Worm (Caenorhabditis elegans): ENCODE data around the gene F58B4.7.

Gene F58B4.7

DNA sequence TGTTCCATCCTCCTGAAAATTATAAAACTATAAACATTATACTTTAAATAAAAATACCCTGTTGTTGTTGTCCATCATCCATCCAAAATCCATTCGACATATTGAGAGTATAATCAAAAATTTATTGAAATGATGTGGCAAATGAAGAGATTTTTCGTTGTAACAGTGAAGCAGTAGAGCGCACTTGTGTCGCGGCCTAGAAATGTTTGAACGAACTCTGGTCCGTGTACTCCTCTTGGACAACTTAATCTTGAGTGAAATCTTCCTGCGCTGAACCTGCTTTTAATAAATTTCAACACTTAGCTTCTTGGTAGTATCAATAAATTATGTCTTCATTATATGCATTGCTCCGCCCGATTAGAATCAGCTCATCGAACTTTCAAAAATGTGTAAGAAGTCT, 28.5 kb downstream of the F58B4.7 start, which contains the start of the genes F32D8.14 and F32D8.5 (continued):
- TF ChIP-seq tbp1 (GFP tag; optimal IDR thresholded peaks at IDR 0.05) (peak; percentile 43), nhr-80 (tag; optimal IDR thresholded peaks at IDR 0.05) (peak; percentile 32), nfyb-1 (GFP tag; IDR thresholded peaks at IDR 0.05) (0 out of 2 replicates have a peak, but pooled peaks have one; percentile 36), cebp-1 (GFP tag; IDR thresholded peaks at IDR 0.05) (no peak), cebp-1 (tag; optimal IDR thresholded peaks at IDR 0.05) (peak; percentile 56), T26A5.8 (tag; optimal IDR thresholded peaks at IDR 0.05) (no peak), snpc-4 (GFP tag; optimal IDR thresholded peaks at IDR 0.05) (no peak), snpc-4 (tag; optimal IDR thresholded peaks at IDR 0.05) (peak in 2 of 4 experiments; percentile 55 to 68), pha-4 (tag; optimal IDR thresholded peaks at IDR 0.05) (no peak), efl-1 (GFP tag; optimal IDR thresholded peaks at IDR 0.05) (peak; percentile 43), lir-1 (GFP tag; conservative IDR thresholded peaks at IDR 0.05) (no peak), K11D2.4 (GFP tag; IDR thresholded peaks at IDR 0.05) (0 out of 2 replicates have a peak, but pooled peaks have one; percentile 45), ztf-28 (GFP tag; IDR thresholded peaks at IDR 0.05) (peak; percentile 83; the same call in 1 of the 2 replicates), mcd-1 (GFP tag; IDR thresholded peaks at IDR 0.05) (peak; percentile 92), snpc-3.4 (tag; optimal IDR thresholded peaks at IDR 0.05) (peak; percentile 70), F49E8.2 (tag; optimal IDR thresholded peaks at IDR 0.05; ENCODE audit: insufficient read depth) (no peak), T07F8.4 (tag; optimal IDR thresholded peaks at IDR 0.05) (peak; percentile 5), lsl-1 (GFP tag; optimal IDR thresholded peaks at IDR 0.05) (peak; percentile 30)

DNA sequence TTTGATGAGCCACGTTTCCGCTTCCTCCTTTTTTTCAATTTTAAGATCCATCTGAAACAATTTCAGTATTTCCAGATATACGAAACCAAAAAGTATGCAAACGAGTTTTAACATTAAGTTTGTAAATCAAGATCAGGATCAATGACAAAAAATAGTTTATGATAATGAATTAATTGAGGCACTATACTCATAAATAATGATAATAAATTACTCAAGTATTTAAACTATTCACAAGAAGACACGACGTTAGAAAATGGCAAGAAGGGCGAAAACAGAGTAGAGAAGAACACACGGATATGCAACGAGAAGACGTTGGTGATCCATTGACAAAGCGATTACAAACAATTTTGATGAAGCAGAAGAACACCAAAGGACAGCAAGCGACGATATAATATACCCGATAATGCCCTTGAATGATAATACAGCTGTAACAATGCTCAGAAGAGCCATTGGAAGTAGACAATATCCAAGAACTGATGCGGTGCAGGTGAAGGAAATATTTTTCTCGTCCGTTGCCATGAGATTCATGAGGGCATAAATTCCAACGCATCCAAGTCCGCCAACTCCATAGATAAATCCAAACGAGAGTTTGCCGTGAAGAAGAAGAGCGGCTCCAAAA, 29.5 kb downstream of the F58B4.7 start, which contains the start of gene F32D8.4:
Gene F32D8.4, minus strand, starts transcription at position 51 of the 619 bp plus-strand sequence.
- no peak for TF ChIP-seq Y95B8A.8 (GFP tag; IDR thresholded peaks at IDR 0.05)
- no peak for TF ChIP-seq egrh-3 (GFP tag; IDR thresholded peaks at IDR 0.05)
- no peak for TF ChIP-seq ceh-27 (GFP tag; optimal IDR thresholded peaks at IDR 0.05)
- no peak for TF ChIP-seq K12H6.12 (tag; optimal IDR thresholded peaks at IDR 0.05)
- TF ChIP-seq ztf-28 (GFP tag; IDR thresholded peaks at IDR 0.05) = no peak
- no peak for TF ChIP-seq dpl-1 (GFP tag; optimal IDR thresholded peaks at IDR 0.05)

DNA sequence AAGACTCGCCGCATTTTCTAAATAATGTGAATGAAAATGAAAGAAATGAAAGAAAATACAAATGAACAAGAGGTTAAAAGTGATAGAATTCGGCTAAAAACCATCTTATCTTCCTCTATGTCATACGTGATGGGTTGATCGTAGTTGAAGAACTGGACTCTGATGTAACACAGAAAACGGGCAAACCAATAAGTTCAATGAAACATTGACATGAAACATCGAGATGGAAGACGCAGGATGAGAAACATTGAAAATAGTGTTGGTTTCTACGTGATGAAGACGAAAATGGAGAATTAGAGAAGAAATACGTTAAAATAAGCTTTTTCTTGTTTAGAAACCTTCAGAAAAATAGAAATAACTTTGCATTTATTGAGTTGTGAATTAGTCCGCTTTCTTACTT, 32.1 kb downstream of the F58B4.7 start, which contains the start of gene F32D8.12:
Gene F32D8.12, minus strand, starts transcription at position 48 of the 400 bp plus-strand sequence.
- TF ChIP-seq chd-7 (tag; optimal IDR thresholded peaks at IDR 0.05) (no peak), C06A6.2 (GFP tag; conservative IDR thresholded peaks at IDR 0.05) (no peak), cebp-2 (GFP tag; IDR thresholded peaks at IDR 0.05) (no peak), lin-35 (GFP tag; optimal IDR thresholded peaks at IDR 0.05) (peak in 1 of 3 experiments; percentile 36), ztf-3 (GFP tag; optimal IDR thresholded peaks at IDR 0.05) (no peak), Y79H2A.3 (GFP tag; conservative IDR thresholded peaks at IDR 0.05) (no peak), nhr-80 (tag; optimal IDR thresholded peaks at IDR 0.05) (peak; percentile 22), hmg-1.2 (GFP tag; IDR thresholded peaks at IDR 0.05) (peak; percentile 96), snpc-1.1 (tag; optimal IDR thresholded peaks at IDR 0.05; ENCODE audit: insufficient read depth) (no peak), B0336.3 (GFP tag; IDR thresholded peaks at IDR 0.05) (0 out of 2 replicates have a peak, but pooled peaks have one; percentile 30), ZK185.1 (tag; optimal IDR thresholded peaks at IDR 0.05; ENCODE audit: poor library complexity, severe bottlenecking) (peak; percentile 9), cebp-1 (GFP tag; IDR thresholded peaks at IDR 0.05) (no peak), cebp-1 (tag; optimal IDR thresholded peaks at IDR 0.05) (peak; percentile 38), snpc-3.4 (tag; optimal IDR thresholded peaks at IDR 0.05) (no peak), attf-5 (GFP tag; optimal IDR thresholded peaks at IDR 0.05) (no peak), ets-4 (GFP tag; optimal IDR thresholded peaks at IDR 0.05) (no peak), unc-62 (GFP tag; optimal IDR thresholded peaks at IDR 0.05) (no peak), lin-40 (tag; optimal IDR thresholded peaks at IDR 0.05) (peak; percentile 10), akir-1 (GFP tag; optimal IDR thresholded peaks at IDR 0.05) (no peak), F22D6.2 (tag; optimal IDR thresholded peaks at IDR 0.05) (no peak), nfya-2 (GFP tag; IDR thresholded peaks at IDR 0.05) (no peak), rpc-1 (optimal IDR thresholded peaks at IDR 0.05) (no peak), rpc-1 (tag; optimal IDR thresholded peaks at IDR 0.05) (no peak), ztf-26 (tag; optimal IDR thresholded peaks at IDR 0.05) (peak; percentile 10), ztf-25 (GFP tag; IDR thresholded peaks at IDR 0.05) (no peak)

All from whole organism, young adult.